Fruit fly (Drosophila melanogaster) whole organism, prepupa: Measurements from ENCODE around the gene CG32371.

ENCODE experiments used
- CG10669 ChIP-seq: fragments of 200-800 bp; sonication (Bioruptor generic); optimal IDR thresholded peaks from 3 replicates; lab custom pipeline; 2018; ENCODE audit warnings: missing biosample characterization, mild to moderate bottlenecking, missing genetic modification characterization, moderate library complexity
- CG11762 ChIP-seq: fragments of 200-800 bp; sonication (Bioruptor generic); optimal IDR thresholded peaks from 3 replicates; lab custom pipeline; 2016; ENCODE audit warnings: missing biosample characterization, missing genetic modification characterization; ENCODE audit not compliant: insufficient read depth
- CG11902 ChIP-seq: fragments of 200-800 bp; sonication (Bioruptor generic); optimal IDR thresholded peaks from 3 replicates; lab custom pipeline; 2016; ENCODE audit warnings: missing biosample characterization, missing genetic modification characterization
- CG16779 ChIP-seq: fragments of 200-800 bp; sonication (Bioruptor generic); optimal IDR thresholded peaks from 3 replicates; lab custom pipeline; 2017; ENCODE audit warnings: missing biosample characterization, mild to moderate bottlenecking, missing genetic modification characterization
- CG31627 ChIP-seq: fragments of 200-800 bp; sonication (Bioruptor generic); optimal IDR thresholded peaks from 3 replicates; lab custom pipeline; 2016; ENCODE audit warnings: missing biosample characterization, missing genetic modification characterization
- CG6276 ChIP-seq: fragments of 200-800 bp; sonication (Bioruptor generic); optimal IDR thresholded peaks from 2 replicates; lab custom pipeline; 2017; ENCODE audit warnings: missing biosample characterization, mild to moderate bottlenecking, missing genetic modification characterization
- CG6792 ChIP-seq: fragments of 200-800 bp; sonication (Bioruptor generic); optimal IDR thresholded peaks from 3 replicates; lab custom pipeline; 2016; ENCODE audit warnings: missing biosample characterization, missing genetic modification characterization
- CG6854 ChIP-seq: fragments of 200-800 bp; sonication (Bioruptor generic); optimal IDR thresholded peaks from 2 replicates; lab custom pipeline; 2017; ENCODE audit warnings: missing biosample characterization, mild to moderate bottlenecking, missing genetic modification characterization
- CG8119 ChIP-seq: fragments of 200-800 bp; sonication (Bioruptor generic); IDR thresholded peaks from 3 replicates; pipeline ENCODE4 v1.3.6; 2022; ENCODE audit warnings: missing biosample characterization, missing genetic modification characterization
- CG8632 ChIP-seq: fragments of 200-800 bp; sonication (Bioruptor generic); optimal IDR thresholded peaks from 3 replicates; lab custom pipeline; 2016; ENCODE audit warnings: missing biosample characterization, missing genetic modification characterization
- Eip78C ChIP-seq: fragments of 200-800 bp; sonication (Bioruptor generic); peaks from one replicate; lab custom pipeline; 2016; ENCODE audit warnings: missing biosample characterization, missing genetic modification characterization
- Eip93F ChIP-seq: fragments of 200-800 bp; sonication (Bioruptor generic); optimal IDR thresholded peaks from 2 replicates; lab custom pipeline; 2016; ENCODE audit warnings: missing biosample characterization, mild to moderate bottlenecking, missing genetic modification characterization
- Ets96B ChIP-seq: fragments of 200-800 bp; optimal IDR thresholded peaks from 2 replicates; lab custom pipeline; 2019; ENCODE audit warnings: missing biosample characterization, mild to moderate bottlenecking, missing genetic modification characterization, moderate library complexity
- Gug ChIP-seq: fragments of 200-800 bp; sonication (Bioruptor generic); IDR thresholded peaks from 2 replicates; pipeline ENCODE4 v1.3.6; 2022; ENCODE audit warnings: missing biosample characterization, missing genetic modification characterization
- Hr4 ChIP-seq: fragments of 200-800 bp; sonication (Bioruptor generic); optimal IDR thresholded peaks from 3 replicates; lab custom pipeline; 2016; ENCODE audit warnings: missing biosample characterization, missing genetic modification characterization
- Met ChIP-seq: fragments of 200-800 bp; sonication (Bioruptor generic); optimal IDR thresholded peaks from 3 replicates; lab custom pipeline; 2016; ENCODE audit warnings: missing biosample characterization, missing genetic modification characterization
- OdsH ChIP-seq: fragments of 200-800 bp; sonication (Bioruptor generic); optimal IDR thresholded peaks from 3 replicates; lab custom pipeline; 2016; ENCODE audit warnings: missing biosample characterization, missing genetic modification characterization
- Sox102F ChIP-seq: fragments of 200-800 bp; sonication (Bioruptor generic); optimal IDR thresholded peaks from 2 replicates; lab custom pipeline; 2016; ENCODE audit warnings: missing biosample characterization, mild to moderate bottlenecking, missing genetic modification characterization
- Sox14 ChIP-seq: fragments of 200-800 bp; sonication (Bioruptor generic); optimal IDR thresholded peaks from 3 replicates; lab custom pipeline; 2016; ENCODE audit warnings: missing biosample characterization, missing genetic modification characterization
- Sox15 ChIP-seq: fragments of 200-800 bp; sonication (Bioruptor generic); optimal IDR thresholded peaks from 3 replicates; lab custom pipeline; 2016; ENCODE audit warnings: missing biosample characterization, missing genetic modification characterization
- dac ChIP-seq: fragments of 200-800 bp; sonication (Bioruptor generic); optimal IDR thresholded peaks from 2 replicates; lab custom pipeline; 2017; ENCODE audit warnings: missing biosample characterization, mild to moderate bottlenecking, missing genetic modification characterization
- dsx ChIP-seq: fragments of 200-800 bp; optimal IDR thresholded peaks from 3 replicates; lab custom pipeline; 2019; ENCODE audit warnings: missing biosample characterization, mild to moderate bottlenecking, missing genetic modification characterization, moderate library complexity; ENCODE audit not compliant: poor library complexity, severe bottlenecking
- eg ChIP-seq: fragments of 200-800 bp; sonication (Bioruptor generic); IDR thresholded peaks from 3 replicates; pipeline ENCODE4 v1.3.6; 2022; ENCODE audit warnings: missing biosample characterization, missing genetic modification characterization
- esn ChIP-seq: fragments of 200-800 bp; sonication (Bioruptor generic); optimal IDR thresholded peaks from 2 replicates; lab custom pipeline; 2016; ENCODE audit warnings: missing biosample characterization, mild to moderate bottlenecking, missing genetic modification characterization, moderate library complexity
- fd59A ChIP-seq: fragments of 200-800 bp; sonication (Bioruptor generic); optimal IDR thresholded peaks from 2 replicates; lab custom pipeline; 2017; ENCODE audit warnings: missing biosample characterization, mild to moderate bottlenecking, missing genetic modification characterization, missing genetic modification reagents
- fd85E ChIP-seq: fragments of 200-800 bp; sonication (Bioruptor generic); optimal IDR thresholded peaks from 3 replicates; lab custom pipeline; 2016; ENCODE audit warnings: missing biosample characterization, missing genetic modification characterization
- fkh ChIP-seq: fragments of 200-800 bp; sonication (Bioruptor generic); optimal IDR thresholded peaks from 3 replicates; lab custom pipeline; 2017; ENCODE audit warnings: missing biosample characterization, mild to moderate bottlenecking, missing genetic modification characterization, moderate library complexity
- pdm3 ChIP-seq: fragments of 200-800 bp; sonication (Bioruptor generic); optimal IDR thresholded peaks from 3 replicates; lab custom pipeline; 2016; ENCODE audit warnings: missing biosample characterization, missing genetic modification characterization
- svp ChIP-seq: fragments of 200-800 bp; sonication (Bioruptor generic); peaks from one replicate; lab custom pipeline; 2016; ENCODE audit warnings: missing biosample characterization, missing genetic modification characterization
- topi ChIP-seq: fragments of 200-800 bp; sonication (Bioruptor generic); optimal IDR thresholded peaks from 3 replicates; lab custom pipeline; 2016; ENCODE audit warnings: missing biosample characterization, missing genetic modification characterization

The CG32371 gene

DNA sequence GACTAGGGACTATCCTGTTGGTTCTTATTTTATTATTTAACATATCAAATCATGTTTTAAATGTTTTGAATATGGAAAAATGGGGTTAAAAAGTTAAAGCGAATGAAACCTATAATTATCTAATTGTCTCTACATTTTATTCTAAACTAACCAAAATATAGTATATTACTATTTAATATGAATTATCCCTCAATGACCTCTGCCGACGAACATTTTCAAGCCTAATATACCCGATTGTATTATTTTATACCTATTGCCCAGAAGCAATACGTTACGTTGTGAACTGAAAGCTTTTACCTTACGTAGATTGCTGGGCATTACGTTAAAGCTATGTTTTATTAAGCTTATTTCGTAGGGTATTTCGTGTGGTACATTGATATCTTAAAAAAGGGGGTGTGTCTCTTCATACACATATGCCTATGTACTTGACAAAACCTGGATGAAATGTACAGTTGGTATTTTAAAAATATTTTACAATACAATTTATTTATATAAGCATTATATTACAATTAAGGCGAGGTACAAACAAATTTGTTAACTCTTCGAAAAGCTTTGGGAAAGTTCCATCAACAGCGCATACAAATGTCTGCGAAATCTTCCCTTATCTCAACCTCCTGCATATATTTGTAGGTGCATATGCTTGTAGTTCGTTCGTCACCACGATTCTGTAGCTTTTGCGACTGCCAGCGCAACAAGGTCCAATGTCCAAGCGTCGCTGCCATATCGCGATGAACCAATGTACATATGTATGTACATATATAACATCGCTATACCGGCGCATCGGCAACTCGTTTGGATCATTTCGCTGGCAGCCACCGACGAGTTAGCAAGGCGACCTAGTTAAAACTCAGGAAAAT lies 49.4 kb downstream of the CG32371 start, which contains the start of gene Mcad (continued):
- TF ChIP-seq dsx (GFP tag; lab: Kevin White, UChicago) (peak; percentile 94), Sox15 (GFP tag; lab: Kevin White, UChicago) (peak; percentile 96), Met (GFP tag; lab: Kevin White, UChicago) (peak; percentile 96), CG16779 (tag; lab: Kevin White, UChicago) (peak; percentile 94), Eip78C (GFP tag; lab: Kevin White, UChicago) (peak; percentile 100), CG8119 (GFP tag; lab: Robert Waterston, UW) (peak; percentile 95), eg (GFP tag; lab: Robert Waterston, UW) (peak; percentile 90), CG6854 (peak; percentile 96), Sox102F (GFP tag; lab: Kevin White, UChicago) (peak; percentile 97), CG8632 (GFP tag; lab: Kevin White, UChicago) (peak; percentile 97), OdsH (peak; percentile 98), Ets96B (tag; lab: Kevin White, UChicago) (peak; percentile 93), CG31627 (GFP tag; lab: Kevin White, UChicago) (peak; percentile 91), Sox14 (GFP tag; lab: Kevin White, UChicago) (peak; percentile 95), Eip93F (GFP tag; lab: Kevin White, UChicago) (peak; percentile 96), CG10669 (GFP tag; lab: Kevin White, UChicago) (peak; percentile 91), pdm3 (peak; percentile 96), topi (GFP tag; lab: Kevin White, UChicago) (peak; percentile 95), esn (GFP tag; lab: Kevin White, UChicago) (peak; percentile 98), CG11902 (peak; percentile 92), Gug (GFP tag; lab: Robert Waterston, UW) (peak; percentile 86), fd85E (GFP tag; lab: Kevin White, UChicago) (peak; percentile 83), fkh (peak; percentile 46), Hr4 (GFP tag; lab: Kevin White, UChicago) (peak; percentile 96), CG11762 (GFP tag; lab: Kevin White, UChicago) (peak; percentile 93), CG6792 (GFP tag; lab: Kevin White, UChicago) (peak; percentile 97), dac (GFP tag; lab: Kevin White, UChicago) (peak; percentile 95), svp (GFP tag; lab: Kevin White, UChicago) (peak; percentile 97), CG6276 (peak; percentile 96)

DNA sequence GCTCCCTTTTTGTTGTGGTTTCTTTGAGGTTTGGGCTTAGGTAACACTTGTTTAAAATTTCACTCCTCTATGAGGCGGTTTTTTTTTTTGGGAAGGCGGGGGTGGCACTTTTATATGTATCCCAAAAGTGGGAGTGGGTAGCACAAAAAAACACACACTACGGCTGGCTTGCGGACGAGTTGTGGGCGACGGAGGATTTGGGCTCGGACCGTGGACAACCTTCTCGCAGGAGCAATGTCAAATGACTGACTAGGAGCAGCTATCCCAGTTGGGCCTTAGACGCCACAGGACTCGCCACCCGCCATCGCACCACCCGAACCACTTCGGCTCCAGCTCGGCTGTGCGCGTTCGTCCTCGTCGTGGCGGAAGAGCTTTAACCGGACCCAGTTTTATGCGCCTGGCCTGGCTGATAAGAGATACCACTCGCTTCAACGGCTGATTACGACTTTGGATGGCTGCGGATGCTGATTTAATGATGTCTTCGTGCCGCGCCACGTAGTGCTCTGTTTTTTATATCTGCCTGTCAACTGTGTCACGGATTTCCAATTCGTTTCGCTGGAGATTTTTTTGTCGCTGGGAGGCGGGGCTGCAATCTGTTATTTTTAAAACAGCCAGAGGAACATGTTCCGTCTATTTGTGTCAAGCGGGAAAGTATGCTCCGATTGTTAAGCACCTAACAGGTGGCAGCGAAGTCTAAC lies 50.1 kb downstream of the CG32371 start, which contains the start of gene Ank2:
Gene Ank2, minus strand, starts transcription at position 533 of the 698 bp plus-strand sequence.
- TF ChIP-seq eg (GFP tag; lab: Robert Waterston, UW) = 0 out of 3 replicates have a peak, but pooled peaks have one; percentile 11
- no peak for TF ChIP-seq fd59A (GFP tag; lab: Kevin White, UChicago)
